Fruit fly (Drosophila melanogaster) whole organism: Measurements from ENCODE around the gene jp.

Experiments used
- pan ChIP-seq: fragments of >200 bp; optimal IDR thresholded peaks from 2 replicates; lab custom pipeline; 2017
- psq ChIP-seq: fragments of >200 bp; optimal IDR thresholded peaks from 2 replicates; lab custom pipeline; 2017

DNA sequence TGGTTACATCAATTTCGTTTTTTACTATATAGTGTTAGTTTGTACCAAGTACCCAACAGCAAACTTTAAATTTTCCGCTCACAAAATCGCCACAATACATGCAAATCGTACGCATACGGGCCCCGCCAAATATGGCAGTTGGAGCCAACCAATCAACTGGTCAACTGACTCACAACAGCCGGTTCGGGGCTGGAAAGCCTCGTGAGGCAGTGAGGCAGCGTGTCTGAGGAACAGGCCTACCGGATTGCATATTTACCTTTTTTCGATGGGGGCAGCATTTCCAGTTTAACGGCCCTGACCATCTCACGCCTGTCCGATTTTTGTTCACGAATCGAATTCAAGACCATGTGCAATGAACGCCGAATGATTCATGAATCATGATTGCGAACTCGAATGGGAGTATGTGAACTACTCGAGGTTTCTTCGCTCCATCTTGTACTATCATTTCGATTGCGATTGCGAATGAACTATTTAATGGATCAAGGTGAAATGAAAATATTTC is 60.0 kb downstream of the jp start:
- TF ChIP-seq psq (lab: Kevin White, UChicago) (no peak), pan (no peak)
